Fruit fly (Drosophila melanogaster): ENCODE data around the gene CG4213.

CG4213 gene

DNA sequence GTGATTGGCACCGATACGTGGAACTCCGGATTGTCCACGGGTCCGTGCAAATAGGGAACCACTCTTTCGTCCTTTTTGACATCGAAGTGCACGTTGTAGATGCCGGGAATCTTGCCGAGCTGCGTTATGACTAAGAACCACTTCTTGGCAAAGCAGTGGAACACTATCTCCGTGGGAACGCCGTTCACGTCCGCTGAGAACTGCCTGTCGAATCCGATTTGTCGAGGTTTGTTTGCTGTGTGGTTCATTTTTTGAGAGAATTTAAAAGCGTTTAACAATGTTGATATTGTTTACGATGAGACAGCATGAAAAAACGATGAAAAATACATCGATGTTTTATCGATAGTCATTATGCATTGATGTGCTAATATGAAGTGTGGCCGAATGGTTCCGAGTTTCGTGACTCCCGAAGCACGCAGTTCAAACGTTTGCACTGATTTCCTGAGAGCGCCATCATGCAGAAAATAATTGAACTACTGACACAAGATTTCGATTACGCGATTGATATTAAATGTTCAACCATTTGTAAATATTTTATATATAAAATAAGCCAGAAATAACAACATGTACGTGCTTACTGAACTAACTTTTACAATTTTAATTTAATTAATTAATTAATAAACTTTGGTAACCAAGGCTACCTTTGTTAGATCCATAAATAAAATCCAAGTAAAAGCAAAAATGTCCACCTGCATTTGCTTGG is 19.3 kb upstream of the CG4213 start, which contains the start of the genes CG11885 and CG13692 (continued):
- peak; percentile 65 for TF ChIP-seq Deaf1 (tag; optimal IDR thresholded peaks at IDR 0.05)
- peak; percentile 35; the same call in 1 of the 3 replicates for TF ChIP-seq CG17361 (GFP tag; IDR thresholded peaks at IDR 0.05)
- TF ChIP-seq lilli (GFP tag; optimal IDR thresholded peaks at IDR 0.05), result peak; percentile 38
- TF ChIP-seq Gug (GFP tag; IDR thresholded peaks at IDR 0.05), result no peak
- TF ChIP-seq CG4617 (GFP tag; optimal IDR thresholded peaks at IDR 0.05; ENCODE audit: borderline replicate concordance), result peak; percentile 72
- no peak for TF ChIP-seq Poxn (GFP tag; IDR thresholded peaks at IDR 0.05)
- peak; percentile 33 for TF ChIP-seq CG30403 (GFP tag; optimal IDR thresholded peaks at IDR 0.05)
- no peak for TF ChIP-seq cad (GFP tag; optimal IDR thresholded peaks at IDR 0.05)
- TF ChIP-seq CG3163 (GFP tag; optimal IDR thresholded peaks at IDR 0.05), result peak; percentile 18
- peak; percentile 48; the same call in 1 of the 2 replicates for TF ChIP-seq rib (GFP tag; IDR thresholded peaks at IDR 0.05)
- peak; percentile 24 for TF ChIP-seq CG17802 (tag; optimal IDR thresholded peaks at IDR 0.05)
- peak; percentile 13 for TF ChIP-seq oc (tag; optimal IDR thresholded peaks at IDR 0.05)
- no peak for TF ChIP-seq Lpt (GFP tag; optimal IDR thresholded peaks at IDR 0.05)
- TF ChIP-seq CG16863 (GFP tag; optimal IDR thresholded peaks at IDR 0.05), result no peak
- peak; percentile 36; the same call in 2 of the 3 replicates for TF ChIP-seq CG11456 (GFP tag; IDR thresholded peaks at IDR 0.05)
- TF ChIP-seq CG10565 (GFP tag; optimal IDR thresholded peaks at IDR 0.05), result no peak
- TF ChIP-seq CG3726 (GFP tag; IDR thresholded peaks at IDR 0.05), result no peak
- TF ChIP-seq repo (GFP tag; optimal IDR thresholded peaks at IDR 0.05), result no peak
- peak; percentile 39 for TF ChIP-seq CG13424 (tag; optimal IDR thresholded peaks at IDR 0.05)
- TF ChIP-seq Optix (GFP tag; IDR thresholded peaks at IDR 0.05), result no peak
- peak; percentile 62 for TF ChIP-seq row (GFP tag; IDR thresholded peaks at IDR 0.05)
- TF ChIP-seq NfI (GFP tag; optimal IDR thresholded peaks at IDR 0.05), result peak; percentile 67
- TF ChIP-seq nerfin-1 (tag; optimal IDR thresholded peaks at IDR 0.05), result peak; percentile 24
- TF ChIP-seq pan (optimal IDR thresholded peaks at IDR 0.05), result no peak
- peak in 1 of 2 experiments; percentile 36 for TF ChIP-seq pan (GFP tag; optimal IDR thresholded peaks at IDR 0.05 in 1 of 2, IDR thresholded peaks at IDR 0.05 in 1 of 2)
- TF ChIP-seq Dfd (GFP tag; optimal IDR thresholded peaks at IDR 0.05), result no peak
- TF ChIP-seq CG10321 (GFP tag; IDR thresholded peaks at IDR 0.05), result no peak
- TF ChIP-seq grn (GFP tag; optimal IDR thresholded peaks at IDR 0.05), result peak; percentile 84
- TF ChIP-seq Bgb (GFP tag; IDR thresholded peaks at IDR 0.05; ENCODE audit: partially characterized antibody), result peak; percentile 99
- no peak for TF ChIP-seq Atf6 (GFP tag; IDR thresholded peaks at IDR 0.05)
- TF ChIP-seq Scr (GFP tag; IDR thresholded peaks at IDR 0.05; ENCODE audit: partially characterized antibody), result peak; percentile 97
- no peak for TF ChIP-seq CG3407 (GFP tag; optimal IDR thresholded peaks at IDR 0.05)
- TF ChIP-seq pnt (GFP tag; optimal IDR thresholded peaks at IDR 0.05), result no peak
- no peak for TF ChIP-seq ase (GFP tag; IDR thresholded peaks at IDR 0.05)
- TF ChIP-seq CG15696 (tag; optimal IDR thresholded peaks at IDR 0.05), result peak; percentile 27
- TF ChIP-seq abd-A (tag; optimal IDR thresholded peaks at IDR 0.05), result peak; percentile 86
- no peak for TF ChIP-seq org-1 (GFP tag; optimal IDR thresholded peaks at IDR 0.05)
- peak; percentile 56 for TF ChIP-seq gro (GFP tag; optimal IDR thresholded peaks at IDR 0.05)
- no peak for TF ChIP-seq CG5180 (GFP tag; optimal IDR thresholded peaks at IDR 0.05)
- no peak for TF ChIP-seq ERR (GFP tag; optimal IDR thresholded peaks at IDR 0.05)
- TF ChIP-seq CG7987 (GFP tag; optimal IDR thresholded peaks at IDR 0.05), result peak; percentile 75
- peak; percentile 65 for TF ChIP-seq CG13624 (GFP tag; optimal IDR thresholded peaks at IDR 0.05)
- TF ChIP-seq Hr3 (GFP tag; optimal IDR thresholded peaks at IDR 0.05), result no peak
- TF ChIP-seq Aef1 (GFP tag; IDR thresholded peaks at IDR 0.05), result no peak
- no peak for TF ChIP-seq CG2202 (tag; optimal IDR thresholded peaks at IDR 0.05)
- peak; percentile 30 for TF ChIP-seq CG12744 (GFP tag; optimal IDR thresholded peaks at IDR 0.05)
- no peak for TF ChIP-seq psq (GFP tag; optimal IDR thresholded peaks at IDR 0.05)
- TF ChIP-seq chm (GFP tag; IDR thresholded peaks at IDR 0.05), result peak; percentile 22; the same call in 1 of the 2 replicates
- no peak for TF ChIP-seq HLHmδ (GFP tag; optimal IDR thresholded peaks at IDR 0.05)
- no peak for TF ChIP-seq sima (GFP tag; optimal IDR thresholded peaks at IDR 0.05)
- peak; percentile 13 for TF ChIP-seq CG4854 (GFP tag; optimal IDR thresholded peaks at IDR 0.05)

Data from whole organism, embryonic.